Worm (Caenorhabditis elegans) whole organism, L4/young adult: ENCODE data around the gene Y62H9A.1.

Experiments
- W03F9.2 ChIP-seq: fragments of 150-350 bp; optimal IDR thresholded peaks from 2 replicates; lab custom pipeline; 2014; ENCODE audit warnings: missing biosample characterization, missing genetic modification characterization
- dao-5 ChIP-seq: sonication (generic microtip); optimal IDR thresholded peaks from 2 replicates; lab custom pipeline; 2016; ENCODE audit warnings: missing genotype, missing genetic modification characterization, moderate library complexity, missing compliant biosample characterization
- him-1 ChIP-seq: sonication (generic microtip); optimal IDR thresholded peaks from 2 replicates; lab custom pipeline; 2016; ENCODE audit warnings: missing genotype, missing genetic modification reagents, missing genetic modification characterization, missing compliant biosample characterization

ce11 chrX:11854432-11854831 is 20.9 kb upstream of the Y62H9A.1 start:
- TF ChIP-seq dao-5 (tag; lab: Kevin White, UChicago) (no peak), him-1 (tag; lab: Kevin White, UChicago) (no peak), W03F9.2 (tag; lab: Kevin White, UChicago) (no peak)
